Fruit fly (Drosophila melanogaster) whole organism, prepupa: ENCODE measurements around the gene CG10029.

Source experiments
- Blimp-1 ChIP-seq: fragments of 200-800 bp; sonication (Bioruptor generic); optimal IDR thresholded peaks from 3 replicates; lab custom pipeline; 2017; ENCODE audit warnings: missing biosample characterization, missing genetic modification characterization, mild to moderate bottlenecking, moderate library complexity, missing genetic modification reagents
- CG10631 ChIP-seq: fragments of 200-800 bp; sonication (Bioruptor generic); optimal IDR thresholded peaks from 2 replicates; lab custom pipeline; 2016; ENCODE audit warnings: missing biosample characterization, missing genetic modification characterization
- CG10669 ChIP-seq: fragments of 200-800 bp; sonication (Bioruptor generic); optimal IDR thresholded peaks from 3 replicates; lab custom pipeline; 2018; ENCODE audit warnings: missing biosample characterization, mild to moderate bottlenecking, missing genetic modification characterization, moderate library complexity
- CG11294 ChIP-seq: fragments of 200-800 bp; sonication (Bioruptor generic); IDR thresholded peaks from 2 replicates; pipeline ENCODE4 v1.3.6; 2022; ENCODE audit warnings: missing biosample characterization, missing genetic modification characterization
- CG11762 ChIP-seq: fragments of 200-800 bp; sonication (Bioruptor generic); optimal IDR thresholded peaks from 3 replicates; lab custom pipeline; 2016; ENCODE audit warnings: missing biosample characterization, missing genetic modification characterization; ENCODE audit not compliant: insufficient read depth
- CG11902 ChIP-seq: fragments of 200-800 bp; sonication (Bioruptor generic); optimal IDR thresholded peaks from 3 replicates; lab custom pipeline; 2016; ENCODE audit warnings: missing biosample characterization, missing genetic modification characterization
- CG1621 ChIP-seq: fragments of 200-800 bp; sonication (Bioruptor generic); optimal IDR thresholded peaks from 3 replicates; lab custom pipeline; 2018; ENCODE audit warnings: missing biosample characterization, mild to moderate bottlenecking, missing genetic modification characterization
- CG16779 ChIP-seq: fragments of 200-800 bp; sonication (Bioruptor generic); optimal IDR thresholded peaks from 3 replicates; lab custom pipeline; 2017; ENCODE audit warnings: missing biosample characterization, mild to moderate bottlenecking, missing genetic modification characterization
- CG31627 ChIP-seq: fragments of 200-800 bp; sonication (Bioruptor generic); optimal IDR thresholded peaks from 3 replicates; lab custom pipeline; 2016; ENCODE audit warnings: missing biosample characterization, missing genetic modification characterization
- CG34406 ChIP-seq: fragments of 200-800 bp; sonication (Bioruptor generic); optimal IDR thresholded peaks from 3 replicates; lab custom pipeline; 2016; ENCODE audit warnings: missing biosample characterization, missing genetic modification characterization
- CG6163 ChIP-seq: fragments of 200-800 bp; sonication (Bioruptor generic); IDR thresholded peaks from 3 replicates; pipeline ENCODE4 v1.3.6; 2022; ENCODE audit warnings: missing biosample characterization, missing genetic modification characterization
- CG6276 ChIP-seq: fragments of 200-800 bp; sonication (Bioruptor generic); optimal IDR thresholded peaks from 2 replicates; lab custom pipeline; 2017; ENCODE audit warnings: missing biosample characterization, mild to moderate bottlenecking, missing genetic modification characterization
- CG7368 ChIP-seq: fragments of 200-800 bp; sonication (Bioruptor generic); optimal IDR thresholded peaks from 3 replicates; lab custom pipeline; 2016; ENCODE audit warnings: missing biosample characterization, missing genetic modification characterization
- CG8319 ChIP-seq: fragments of 200-800 bp; sonication (Bioruptor generic); optimal IDR thresholded peaks from 3 replicates; lab custom pipeline; 2016; ENCODE audit warnings: missing biosample characterization, missing genetic modification characterization
- CG8632 ChIP-seq: fragments of 200-800 bp; sonication (Bioruptor generic); optimal IDR thresholded peaks from 3 replicates; lab custom pipeline; 2016; ENCODE audit warnings: missing biosample characterization, missing genetic modification characterization
- Eip78C ChIP-seq: fragments of 200-800 bp; sonication (Bioruptor generic); peaks from one replicate; lab custom pipeline; 2016; ENCODE audit warnings: missing biosample characterization, missing genetic modification characterization
- Eip93F ChIP-seq: fragments of 200-800 bp; sonication (Bioruptor generic); optimal IDR thresholded peaks from 2 replicates; lab custom pipeline; 2016; ENCODE audit warnings: missing biosample characterization, mild to moderate bottlenecking, missing genetic modification characterization
- Ets21C ChIP-seq: fragments of 200-800 bp; sonication (Bioruptor generic); optimal IDR thresholded peaks from 3 replicates; lab custom pipeline; 2016; ENCODE audit warnings: missing biosample characterization, missing genetic modification characterization
- Ets96B ChIP-seq: fragments of 200-800 bp; optimal IDR thresholded peaks from 2 replicates; lab custom pipeline; 2019; ENCODE audit warnings: missing biosample characterization, mild to moderate bottlenecking, missing genetic modification characterization, moderate library complexity
- Gug ChIP-seq: fragments of 200-800 bp; sonication (Bioruptor generic); IDR thresholded peaks from 2 replicates; pipeline ENCODE4 v1.3.6; 2022; ENCODE audit warnings: missing biosample characterization, missing genetic modification characterization
- Hr38 ChIP-seq: sonication (Bioruptor generic); optimal IDR thresholded peaks from 2 replicates; lab custom pipeline; 2016; ENCODE audit warnings: missing biosample characterization, missing genetic modification characterization
- Hr39 ChIP-seq: fragments of 200-800 bp; sonication (Bioruptor generic); optimal IDR thresholded peaks from 2 replicates; lab custom pipeline; 2016; ENCODE audit warnings: missing biosample characterization, missing genetic modification characterization
- Hr4 ChIP-seq: fragments of 200-800 bp; sonication (Bioruptor generic); optimal IDR thresholded peaks from 3 replicates; lab custom pipeline; 2016; ENCODE audit warnings: missing biosample characterization, missing genetic modification characterization
- Lpt ChIP-seq: fragments of 200-800 bp; sonication (Bioruptor generic); optimal IDR thresholded peaks from 3 replicates; lab custom pipeline; 2016; ENCODE audit warnings: missing biosample characterization, missing genetic modification characterization
- Smox ChIP-seq: fragments of 200-800 bp; sonication (Bioruptor generic); optimal IDR thresholded peaks from 3 replicates; lab custom pipeline; 2016; ENCODE audit warnings: missing biosample characterization, missing genetic modification characterization
- Sox102F ChIP-seq: fragments of 200-800 bp; sonication (Bioruptor generic); optimal IDR thresholded peaks from 2 replicates; lab custom pipeline; 2016; ENCODE audit warnings: missing biosample characterization, mild to moderate bottlenecking, missing genetic modification characterization
- Sox14 ChIP-seq: fragments of 200-800 bp; sonication (Bioruptor generic); optimal IDR thresholded peaks from 3 replicates; lab custom pipeline; 2016; ENCODE audit warnings: missing biosample characterization, missing genetic modification characterization
- Sox15 ChIP-seq: fragments of 200-800 bp; sonication (Bioruptor generic); optimal IDR thresholded peaks from 3 replicates; lab custom pipeline; 2016; ENCODE audit warnings: missing biosample characterization, missing genetic modification characterization
- achi ChIP-seq: fragments of 200-800 bp; sonication (Bioruptor generic); optimal IDR thresholded peaks from 3 replicates; lab custom pipeline; 2016; ENCODE audit warnings: missing biosample characterization, missing genetic modification characterization
- cyc ChIP-seq: fragments of 200-800 bp; sonication (Bioruptor generic); optimal IDR thresholded peaks from 3 replicates; lab custom pipeline; 2016; ENCODE audit warnings: missing biosample characterization, missing genetic modification characterization
- dac ChIP-seq: fragments of 200-800 bp; sonication (Bioruptor generic); optimal IDR thresholded peaks from 2 replicates; lab custom pipeline; 2017; ENCODE audit warnings: missing biosample characterization, mild to moderate bottlenecking, missing genetic modification characterization
- eg ChIP-seq: fragments of 200-800 bp; sonication (Bioruptor generic); IDR thresholded peaks from 3 replicates; pipeline ENCODE4 v1.3.6; 2022; ENCODE audit warnings: missing biosample characterization, missing genetic modification characterization
- esn ChIP-seq: fragments of 200-800 bp; sonication (Bioruptor generic); optimal IDR thresholded peaks from 2 replicates; lab custom pipeline; 2016; ENCODE audit warnings: missing biosample characterization, mild to moderate bottlenecking, missing genetic modification characterization, moderate library complexity
- fkh ChIP-seq: fragments of 200-800 bp; sonication (Bioruptor generic); optimal IDR thresholded peaks from 3 replicates; lab custom pipeline; 2017; ENCODE audit warnings: missing biosample characterization, mild to moderate bottlenecking, missing genetic modification characterization, moderate library complexity
- lz ChIP-seq: fragments of 200-800 bp; sonication (Bioruptor generic); optimal IDR thresholded peaks from 3 replicates; lab custom pipeline; 2016; ENCODE audit warnings: missing biosample characterization, missing genetic modification characterization
- net ChIP-seq: fragments of 200-800 bp; sonication (Bioruptor generic); optimal IDR thresholded peaks from 3 replicates; lab custom pipeline; 2016; ENCODE audit warnings: missing biosample characterization, missing genetic modification characterization
- pdm3 ChIP-seq: fragments of 200-800 bp; sonication (Bioruptor generic); optimal IDR thresholded peaks from 3 replicates; lab custom pipeline; 2016; ENCODE audit warnings: missing biosample characterization, missing genetic modification characterization
- salr ChIP-seq, 2 experiments: fragments of 200-800 bp; sonication (Bioruptor generic); optimal IDR thresholded peaks; 3 replicates each; lab custom pipeline; 2016 to 2018; ENCODE audit warnings: missing biosample characterization in 2 of 2, missing genetic modification characterization in 2 of 2, mild to moderate bottlenecking in 1 of 2
- spab ChIP-seq: fragments of 200-800 bp; sonication (Bioruptor generic); optimal IDR thresholded peaks from 2 replicates; lab custom pipeline; 2017; ENCODE audit warnings: missing biosample characterization, mild to moderate bottlenecking, missing genetic modification characterization, missing genetic modification reagents
- svp ChIP-seq: fragments of 200-800 bp; sonication (Bioruptor generic); peaks from one replicate; lab custom pipeline; 2016; ENCODE audit warnings: missing biosample characterization, missing genetic modification characterization
- topi ChIP-seq: fragments of 200-800 bp; sonication (Bioruptor generic); optimal IDR thresholded peaks from 3 replicates; lab custom pipeline; 2016; ENCODE audit warnings: missing biosample characterization, missing genetic modification characterization
- vri ChIP-seq: fragments of 200-800 bp; sonication (Bioruptor generic); optimal IDR thresholded peaks from 3 replicates; lab custom pipeline; 2016; ENCODE audit warnings: missing biosample characterization, mild to moderate bottlenecking, missing genetic modification characterization

Gene CG10029

dm6 chr3R:7309579-7310037 is 7.4 kb downstream of the CG10029 start, which contains the start of gene rn (continued):
- no peak for TF ChIP-seq CG10669 (GFP tag; lab: Kevin White, UChicago)
- no peak for TF ChIP-seq net (GFP tag; lab: Kevin White, UChicago)
- no peak for TF ChIP-seq salr (GFP tag; optimal IDR thresholded peaks at IDR 0.05; lab: Kevin White, UChicago)
- no peak for TF ChIP-seq CG16779 (tag; lab: Kevin White, UChicago)
- no peak for TF ChIP-seq CG11294 (GFP tag; lab: Robert Waterston, UW)
- no peak for TF ChIP-seq Eip93F (GFP tag; lab: Kevin White, UChicago)
- no peak for TF ChIP-seq CG10631 (GFP tag; lab: Kevin White, UChicago)
- TF ChIP-seq Eip78C (GFP tag; lab: Kevin White, UChicago), result peak; percentile 7
- TF ChIP-seq vri (GFP tag; lab: Kevin White, UChicago), result peak; percentile 18
- no peak for TF ChIP-seq Smox (GFP tag; lab: Kevin White, UChicago)
- no peak for TF ChIP-seq Sox15 (GFP tag; lab: Kevin White, UChicago)
- no peak for TF ChIP-seq Hr39
- TF ChIP-seq topi (GFP tag; lab: Kevin White, UChicago), result no peak
- no peak for TF ChIP-seq spab
- no peak for TF ChIP-seq Sox102F (GFP tag; lab: Kevin White, UChicago)
- TF ChIP-seq svp (GFP tag; lab: Kevin White, UChicago), result no peak
- peak; percentile 70 for TF ChIP-seq CG6163 (GFP tag; lab: Robert Waterston, UW)
- peak; percentile 4 for TF ChIP-seq Ets96B (tag; lab: Kevin White, UChicago)
- no peak for TF ChIP-seq CG34406
- no peak for TF ChIP-seq Blimp-1 (GFP tag; lab: Kevin White, UChicago)
- no peak for TF ChIP-seq CG8632 (GFP tag; lab: Kevin White, UChicago)
- no peak for TF ChIP-seq pdm3 (GFP tag; lab: Kevin White, UChicago)
- no peak for TF ChIP-seq CG11902 (GFP tag; lab: Kevin White, UChicago)
- TF ChIP-seq Gug (GFP tag; lab: Robert Waterston, UW), result no peak
- TF ChIP-seq fkh (GFP tag; lab: Kevin White, UChicago), result no peak
- peak; percentile 61 for TF ChIP-seq eg (GFP tag; lab: Robert Waterston, UW)
- no peak for TF ChIP-seq esn (GFP tag; lab: Kevin White, UChicago)
- no peak for TF ChIP-seq CG31627 (GFP tag; lab: Kevin White, UChicago)
- TF ChIP-seq Ets21C (GFP tag; lab: Kevin White, UChicago), result no peak
- no peak for TF ChIP-seq achi (GFP tag; lab: Kevin White, UChicago)
- no peak for TF ChIP-seq CG8319 (GFP tag; lab: Kevin White, UChicago)
- TF ChIP-seq CG11762 (GFP tag; lab: Kevin White, UChicago), result no peak
- peak; percentile 13 for TF ChIP-seq CG1621 (tag; lab: Kevin White, UChicago)
- no peak for TF ChIP-seq CG6276 (GFP tag; lab: Kevin White, UChicago)
- TF ChIP-seq dac (GFP tag; lab: Kevin White, UChicago), result no peak
- no peak for TF ChIP-seq Hr38 (GFP tag; lab: Kevin White, UChicago)
- TF ChIP-seq lz (GFP tag; lab: Kevin White, UChicago), result no peak
- no peak for TF ChIP-seq Lpt (GFP tag; lab: Kevin White, UChicago)
- no peak for TF ChIP-seq Sox14 (GFP tag; lab: Kevin White, UChicago)
- no peak for TF ChIP-seq CG7368
- no peak for TF ChIP-seq cyc (GFP tag; lab: Kevin White, UChicago)
- TF ChIP-seq Hr4 (GFP tag; lab: Kevin White, UChicago), result no peak
